Fruit fly (Drosophila melanogaster) whole organism, wandering third instar larva: ENCODE results near the gene cyr.

ENCODE experiments used
- Abd-B ChIP-seq: fragments of >200 bp; optimal IDR thresholded peaks from 2 replicates; lab custom pipeline; 2017; ENCODE audit warnings: missing biosample characterization, missing genetic modification characterization
- CG32264 ChIP-seq: fragments of 200-800 bp; sonication (Bioruptor generic); optimal IDR thresholded peaks from 2 replicates; lab custom pipeline; 2016; ENCODE audit warnings: missing biosample characterization, missing genetic modification characterization
- CG9705 ChIP-seq: fragments of 200-800 bp; sonication (Bioruptor generic); optimal IDR thresholded peaks from 2 replicates; lab custom pipeline; 2018; ENCODE audit warnings: missing biosample characterization, mild to moderate bottlenecking, missing genetic modification characterization
- CrebA ChIP-seq: fragments of 200-800 bp; sonication (Bioruptor generic); optimal IDR thresholded peaks from 2 replicates; lab custom pipeline; 2016; ENCODE audit warnings: missing biosample characterization, mild to moderate bottlenecking, missing genetic modification characterization, borderline replicate concordance
- Dif ChIP-seq: fragments of 200-275, 200-300 bp; sonication (Bioruptor generic); optimal IDR thresholded peaks from 2 replicates; lab custom pipeline; 2018; ENCODE audit warnings: missing biosample characterization, missing genetic modification characterization; ENCODE audit not compliant: partially characterized antibody
- GATAd ChIP-seq: sonication (Bioruptor generic); optimal IDR thresholded peaks from 2 replicates; lab custom pipeline; 2016; ENCODE audit warnings: missing biosample characterization, missing genetic modification characterization
- Hnf4 ChIP-seq: fragments of 200-800 bp; sonication (Bioruptor generic); optimal IDR thresholded peaks from 2 replicates; lab custom pipeline; 2016; ENCODE audit warnings: missing biosample characterization, mild to moderate bottlenecking, missing genetic modification characterization
- Hr78 ChIP-seq: fragments of >200 bp; optimal IDR thresholded peaks from 2 replicates; lab custom pipeline; 2017; ENCODE audit warnings: missing biosample characterization, missing genetic modification characterization
- Hr83 ChIP-seq: fragments of 200-300 bp; sonication (Bioruptor generic); optimal IDR thresholded peaks from 2 replicates; lab custom pipeline; 2016; ENCODE audit warnings: missing biosample characterization, mild to moderate bottlenecking, missing genetic modification characterization, moderate library complexity; ENCODE audit not compliant: poor library complexity, severe bottlenecking
- Jra ChIP-seq: sonication (Bioruptor generic); optimal IDR thresholded peaks from 2 replicates; lab custom pipeline; 2016; ENCODE audit warnings: missing biosample characterization, missing genetic modification characterization
- Mio ChIP-seq: sonication (Bioruptor generic); optimal IDR thresholded peaks from 2 replicates; lab custom pipeline; 2016; ENCODE audit warnings: missing biosample characterization, missing genetic modification characterization
- N ChIP-seq: fragments of >200 bp; optimal IDR thresholded peaks from 2 replicates; lab custom pipeline; 2018; ENCODE audit warnings: missing biosample characterization, missing external identifiers, missing genetic modification characterization
- Rel ChIP-seq, 2 experiments: fragments of 200-800 bp; sonication (Bioruptor generic) in 1 of 2; optimal IDR thresholded peaks; 2 replicates in 1 of 2; 3 replicates in 1 of 2; lab custom pipeline; 2016 to 2019; ENCODE audit warnings: mild to moderate bottlenecking in 2 of 2, missing biosample characterization in 2 of 2, missing genetic modification characterization in 2 of 2, moderate library complexity in 1 of 2
- Sp1 ChIP-seq: fragments of 200-800 bp; sonication (Bioruptor generic); optimal IDR thresholded peaks from 3 replicates; lab custom pipeline; 2019; ENCODE audit warnings: missing biosample characterization, mild to moderate bottlenecking, missing genetic modification characterization, moderate library complexity
- Vsx2 ChIP-seq: fragments of 200-300, 225-300 bp; sonication (Bioruptor generic); optimal IDR thresholded peaks from 2 replicates; lab custom pipeline; 2018; ENCODE audit warnings: missing biosample characterization, missing genetic modification characterization; ENCODE audit not compliant: partially characterized antibody
- br ChIP-seq: fragments of 200-800 bp; sonication (Bioruptor generic); optimal IDR thresholded peaks from 2 replicates; lab custom pipeline; 2016; ENCODE audit warnings: missing biosample characterization, missing genetic modification characterization
- brk ChIP-seq: fragments of 200-800 bp; sonication (Bioruptor generic); optimal IDR thresholded peaks from 2 replicates; lab custom pipeline; 2016; ENCODE audit warnings: missing biosample characterization, mild to moderate bottlenecking, missing genetic modification characterization
- dl ChIP-seq, 2 experiments: fragments of 175-275, 200-275 bp in 1 of 2; fragments of 200-275 bp in 1 of 2; sonication (Bioruptor generic); optimal IDR thresholded peaks; lab custom pipeline; 2018; ENCODE audit warnings: mild to moderate bottlenecking in 2 of 2, missing biosample characterization in 2 of 2, missing genetic modification characterization in 2 of 2, moderate library complexity in 2 of 2; ENCODE audit not compliant: partially characterized antibody in 2 of 2, insufficient read depth in 1 of 2
- dmrt93B ChIP-seq: fragments of 200-800 bp; sonication (Bioruptor generic); optimal IDR thresholded peaks from 2 replicates; lab custom pipeline; 2018; ENCODE audit warnings: missing biosample characterization, mild to moderate bottlenecking, missing genetic modification characterization
- dsf ChIP-seq: sonication (Bioruptor generic); optimal IDR thresholded peaks from 2 replicates; lab custom pipeline; 2016; ENCODE audit warnings: missing biosample characterization, missing genetic modification characterization, borderline replicate concordance
- ey ChIP-seq: fragments of 200-800 bp; sonication (Bioruptor generic); optimal IDR thresholded peaks from 2 replicates; lab custom pipeline; 2016; ENCODE audit warnings: missing biosample characterization, missing genetic modification characterization
- foxo ChIP-seq, 2 experiments: fragments of 200-800 bp; sonication (Bioruptor generic); optimal IDR thresholded peaks; 2 replicates in 1 of 2; 3 replicates in 1 of 2; lab custom pipeline; 2016 to 2017; ENCODE audit warnings: missing biosample characterization in 2 of 2, missing genetic modification characterization in 2 of 2
- fru ChIP-seq: fragments of 200-800 bp; sonication (Bioruptor generic); optimal IDR thresholded peaks from 3 replicates; lab custom pipeline; 2016; ENCODE audit warnings: missing biosample characterization, mild to moderate bottlenecking, missing genetic modification characterization
- h ChIP-seq: fragments of 200-800 bp; sonication (Bioruptor generic); optimal IDR thresholded peaks from 3 replicates; lab custom pipeline; 2016; ENCODE audit warnings: missing biosample characterization, mild to moderate bottlenecking, missing genetic modification characterization
- jim ChIP-seq: fragments of 175-275, 200-325 bp; sonication (Bioruptor generic); optimal IDR thresholded peaks from 2 replicates; lab custom pipeline; 2016; ENCODE audit warnings: missing biosample characterization, mild to moderate bottlenecking, missing genetic modification characterization
- psq ChIP-seq: fragments of 200-800 bp; sonication (Bioruptor generic); optimal IDR thresholded peaks from 3 replicates; lab custom pipeline; 2017; ENCODE audit warnings: missing biosample characterization, mild to moderate bottlenecking, missing genetic modification characterization, moderate library complexity
- rgr ChIP-seq: fragments of 200-800 bp; sonication (Bioruptor generic); optimal IDR thresholded peaks from 3 replicates; lab custom pipeline; 2016; ENCODE audit warnings: missing biosample characterization, mild to moderate bottlenecking, missing genetic modification characterization
- sage ChIP-seq: fragments of 200-800 bp; sonication (Bioruptor generic); optimal IDR thresholded peaks from 2 replicates; lab custom pipeline; 2016; ENCODE audit warnings: missing biosample characterization, mild to moderate bottlenecking, missing genetic modification characterization
- sv ChIP-seq: fragments of 200-800 bp; sonication (Bioruptor generic); optimal IDR thresholded peaks from 3 replicates; lab custom pipeline; 2016; ENCODE audit warnings: missing biosample characterization, missing genetic modification characterization
- tai ChIP-seq: sonication (Bioruptor generic); optimal IDR thresholded peaks from 2 replicates; lab custom pipeline; 2016; ENCODE audit warnings: missing biosample characterization, missing genetic modification characterization
- usp ChIP-seq: fragments of >200 bp; optimal IDR thresholded peaks from 2 replicates; lab custom pipeline; 2017; ENCODE audit warnings: missing biosample characterization, missing genetic modification characterization

The cyr gene

dm6 chrX:8091017-8091620 is 44.4 kb downstream of the cyr start (continued):
- TF ChIP-seq Abd-B (GFP tag; lab: Kevin White, UChicago) = no peak
- TF ChIP-seq Hr78 = no peak
- peak; percentile 88 for TF ChIP-seq dmrt93B (GFP tag; lab: Kevin White, UChicago)
- TF ChIP-seq rgr = peak; percentile 96
- TF ChIP-seq usp = no peak
- peak; percentile 75 for TF ChIP-seq CG32264
- peak; percentile 93 for TF ChIP-seq psq
- peak; percentile 56 for TF ChIP-seq GATAd (GFP tag; lab: Kevin White, UChicago)
- peak; percentile 91 for TF ChIP-seq brk (GFP tag; lab: Kevin White, UChicago)
- TF ChIP-seq Sp1 (GFP tag; lab: Kevin White, UChicago) = peak; percentile 92
- peak; percentile 31 to 97 for TF ChIP-seq foxo (GFP tag; optimal IDR thresholded peaks at IDR 0.05; lab: Kevin White, UChicago)
- peak; percentile 98 for TF ChIP-seq sv (GFP tag; lab: Kevin White, UChicago)
- TF ChIP-seq ey (GFP tag; lab: Kevin White, UChicago) = peak; percentile 95
- no peak for TF ChIP-seq Mio

DNA sequence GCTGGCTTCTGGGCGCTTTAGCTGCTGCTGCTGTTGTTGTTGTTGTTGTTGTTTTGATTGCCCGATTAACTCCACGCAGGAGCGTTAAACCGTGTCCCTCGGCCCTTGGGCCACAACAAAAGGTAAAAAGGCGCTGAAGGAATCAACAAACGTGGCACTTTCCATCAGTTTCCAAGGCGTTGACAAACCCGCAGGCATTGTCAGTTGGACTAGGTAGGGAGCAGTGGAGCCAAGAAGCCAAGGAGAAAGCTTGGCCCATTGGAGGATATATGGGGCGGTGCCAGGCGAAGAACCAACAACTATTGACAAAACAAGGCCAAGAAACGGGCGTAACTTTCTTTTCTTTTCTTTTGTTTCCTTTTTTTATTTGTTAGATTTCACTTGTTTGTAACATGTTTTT is 48.4 kb downstream of the cyr start, which contains the start of gene CG2256:
Gene CG2256 (minus strand): TSS at position 101 of the 400 bp plus-strand sequence.
- no peak for TF ChIP-seq br

DNA sequence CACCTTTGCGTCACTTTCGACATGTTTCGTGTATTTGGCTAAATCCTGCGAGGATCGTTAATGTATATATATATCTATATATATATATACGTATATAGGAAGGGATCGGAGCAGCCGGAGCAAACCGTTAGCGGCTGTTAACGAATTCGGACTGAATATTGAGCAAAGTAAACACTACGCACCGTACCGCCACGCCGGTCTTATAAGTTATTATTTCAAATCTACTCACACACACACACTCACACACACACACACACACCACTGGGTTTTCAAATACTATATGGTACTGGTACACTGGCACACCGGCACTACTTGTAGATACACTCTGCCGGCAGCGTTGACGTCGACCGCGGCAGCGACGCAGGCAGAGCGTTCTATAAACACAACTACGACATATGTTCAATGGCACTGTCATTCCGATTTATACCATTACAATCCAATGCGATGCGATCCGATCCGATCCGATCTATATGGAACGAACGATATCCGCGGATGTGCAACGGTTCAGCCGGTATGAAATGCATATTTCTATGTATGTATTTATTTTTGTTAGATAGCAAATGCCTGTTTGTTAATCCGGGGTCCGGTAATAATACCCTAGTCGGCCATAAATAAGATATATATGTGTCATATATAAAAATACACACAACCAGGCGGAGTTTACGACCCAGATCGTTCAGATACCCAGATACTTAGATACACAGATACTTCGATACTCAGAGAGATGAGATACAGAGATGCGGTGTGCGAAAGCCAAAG is 53.9 kb downstream of the cyr start, which contains the start of gene Ldsdh1:
Gene Ldsdh1 (minus strand): TSS at position 179 of the 759 bp plus-strand sequence.
- TF ChIP-seq h (GFP tag; lab: Kevin White, UChicago) (no peak), jim (GFP tag; lab: Kevin White, UChicago) (no peak), CG9705 (GFP tag; lab: Kevin White, UChicago) (no peak), psq (no peak), Hnf4 (GFP tag; lab: Kevin White, UChicago) (no peak), CG32264 (no peak), Hr78 (no peak), Mio (no peak), N (GFP tag; lab: Kevin White, UChicago) (no peak), tai (GFP tag; lab: Kevin White, UChicago) (no peak), sv (GFP tag; lab: Kevin White, UChicago) (no peak), sage (GFP tag; lab: Kevin White, UChicago) (no peak), usp (no peak), dsf (GFP tag; lab: Kevin White, UChicago) (no peak)
- TF ChIP-seq, all 38 proteins: peak for 0

dm6 chrX:8080174-8080573 is 55.3 kb downstream of the cyr start:
- TF ChIP-seq jim (GFP tag; lab: Kevin White, UChicago) (no peak), h (GFP tag; lab: Kevin White, UChicago) (peak; percentile 0), Dif (no peak), CrebA (GFP tag; lab: Kevin White, UChicago) (no peak), psq (peak; percentile 8), Jra (GFP tag; lab: Kevin White, UChicago) (no peak), foxo (GFP tag; optimal IDR thresholded peaks at IDR 0.05; lab: Kevin White, UChicago) (peak in 1 of 2 experiments; percentile 30), dl (GFP tag; optimal IDR thresholded peaks at IDR 0.05; lab: Kevin White, UChicago; ENCODE audit: insufficient read depth in 1 of 2, partially characterized antibody in 2 of 2) (no peak), Vsx2 (GFP tag; lab: Kevin White, UChicago) (no peak), Hr78 (no peak), fru (no peak), Hr83 (GFP tag; lab: Kevin White, UChicago) (no peak), Hnf4 (GFP tag; lab: Kevin White, UChicago) (no peak), tai (GFP tag; lab: Kevin White, UChicago) (no peak), Rel (GFP tag; optimal IDR thresholded peaks at IDR 0.05; lab: Kevin White, UChicago) (no peak), Rel (tag; optimal IDR thresholded peaks at IDR 0.05; lab: Kevin White, UChicago) (no peak), sv (GFP tag; lab: Kevin White, UChicago) (no peak)
